Comparison of ENCODE assay signal across 1 fruit fly cellular context in genomic region chr2L:1458584-1459203, dm6.
A peak's percentile ranks its signal among the peaks of the same experiment; 100 is the strongest.
TF ChIP-seq lines count a peak whose summit lies in the region.

No protein-coding gene starts in this region.

TF ChIP-seq in whole organism, prepupa, 60 proteins besides CTCF, POLR2A, EP300 and RAD21 (continued from another document):
- TF ChIP-seq CG8119 (GFP tag; IDR thresholded peaks at IDR 0.05; lab: Robert Waterston, UW) (peak; percentile 75), salr (GFP tag; optimal IDR thresholded peaks at IDR 0.05; lab: Kevin White, UChicago) (peak; percentile 55 to 65), CG4318 (GFP tag; optimal IDR thresholded peaks at IDR 0.05; lab: Kevin White, UChicago) (peak; percentile 50), esn (GFP tag; optimal IDR thresholded peaks at IDR 0.05; lab: Kevin White, UChicago) (peak; percentile 50), CG16779 (tag; optimal IDR thresholded peaks at IDR 0.05; lab: Kevin White, UChicago) (no peak), acj6 (GFP tag; optimal IDR thresholded peaks at IDR 0.05; lab: Kevin White, UChicago) (peak; percentile 72), CG11902 (GFP tag; optimal IDR thresholded peaks at IDR 0.05; lab: Kevin White, UChicago) (peak; percentile 18), net (GFP tag; optimal IDR thresholded peaks at IDR 0.05; lab: Kevin White, UChicago) (peak; percentile 64), cyc (GFP tag; optimal IDR thresholded peaks at IDR 0.05; lab: Kevin White, UChicago) (peak; percentile 51), ss (GFP tag; optimal IDR thresholded peaks at IDR 0.05; lab: Kevin White, UChicago) (peak in 1 of 2 experiments; percentile 58), eg (GFP tag; IDR thresholded peaks at IDR 0.05; lab: Robert Waterston, UW) (peak; percentile 79), fkh (GFP tag; optimal IDR thresholded peaks at IDR 0.05; lab: Kevin White, UChicago) (no peak), topi (GFP tag; optimal IDR thresholded peaks at IDR 0.05; lab: Kevin White, UChicago) (peak; percentile 39), CG6276 (GFP tag; optimal IDR thresholded peaks at IDR 0.05; lab: Kevin White, UChicago) (peak; percentile 35), Gug (GFP tag; IDR thresholded peaks at IDR 0.05; lab: Robert Waterston, UW) (peak; percentile 56), Sox102F (GFP tag; optimal IDR thresholded peaks at IDR 0.05; lab: Kevin White, UChicago) (no peak), Hr4 (GFP tag; optimal IDR thresholded peaks at IDR 0.05; lab: Kevin White, UChicago) (peak; percentile 46), Lpt (GFP tag; optimal IDR thresholded peaks at IDR 0.05; lab: Kevin White, UChicago) (peak; percentile 55), CG10669 (GFP tag; optimal IDR thresholded peaks at IDR 0.05; lab: Kevin White, UChicago) (peak; percentile 76), vri (GFP tag; optimal IDR thresholded peaks at IDR 0.05; lab: Kevin White, UChicago) (no peak), Ets96B (tag; optimal IDR thresholded peaks at IDR 0.05; lab: Kevin White, UChicago) (peak; percentile 80), Met (GFP tag; optimal IDR thresholded peaks at IDR 0.05; lab: Kevin White, UChicago) (peak; percentile 30), CG32006 (GFP tag; optimal IDR thresholded peaks at IDR 0.05; lab: Kevin White, UChicago) (peak; percentile 81), Ets21C (GFP tag; optimal IDR thresholded peaks at IDR 0.05; lab: Kevin White, UChicago) (no peak), lz (GFP tag; optimal IDR thresholded peaks at IDR 0.05; lab: Kevin White, UChicago) (peak; percentile 42), CG8632 (GFP tag; optimal IDR thresholded peaks at IDR 0.05; lab: Kevin White, UChicago) (peak; percentile 29), CG10631 (GFP tag; optimal IDR thresholded peaks at IDR 0.05; lab: Kevin White, UChicago) (peak; percentile 78), svp (GFP tag; lab: Kevin White, UChicago) (peak; percentile 48), Hr39 (GFP tag; optimal IDR thresholded peaks at IDR 0.05; lab: Kevin White, UChicago) (peak; percentile 47), CG7368 (GFP tag; optimal IDR thresholded peaks at IDR 0.05; lab: Kevin White, UChicago) (peak; percentile 48), dsx (GFP tag; optimal IDR thresholded peaks at IDR 0.05; lab: Kevin White, UChicago; ENCODE audit: poor library complexity, severe bottlenecking) (peak; percentile 76), Eip78C (GFP tag; lab: Kevin White, UChicago) (peak; percentile 91), CG11762 (GFP tag; optimal IDR thresholded peaks at IDR 0.05; lab: Kevin White, UChicago; ENCODE audit: insufficient read depth) (peak; percentile 38)
